Worm (Caenorhabditis elegans) whole organism, L4 larva: ENCODE results near the gene C50B6.9.
A peak's percentile ranks its signal among the peaks of the same experiment; 100 is the strongest.

ENCODE experiments used
- F37D6.2 ChIP-seq: sonication (generic microtip); optimal IDR thresholded peaks from 2 replicates; lab custom pipeline; 2016; ENCODE audit warnings: mild to moderate bottlenecking, missing genetic modification characterization, missing compliant biosample characterization
- Y75B8A.6 ChIP-seq: fragments of 200-800 bp; sonication (Bioruptor generic); IDR thresholded peaks from 2 replicates; pipeline ENCODE4 v1.3.6; 2022; ENCODE audit warnings: missing genetic modification reagents, missing genetic modification characterization, missing compliant biosample characterization
- ZK337.2 ChIP-seq: fragments of 200-800 bp; sonication (Bioruptor generic); IDR thresholded peaks from 2 replicates; pipeline ENCODE4 v1.3.6; 2022; ENCODE audit warnings: missing genetic modification reagents, missing genetic modification characterization, missing compliant biosample characterization
- ZK546.5 ChIP-seq, 2 experiments: sonication (generic microtip); optimal IDR thresholded peaks; 2 replicates each; lab custom pipeline; 2017; ENCODE audit warnings: missing biosample characterization in 2 of 2, missing genetic modification characterization in 2 of 2
- aha-1 ChIP-seq: fragments of 150-350 bp; peaks from one replicate; lab custom pipeline; 2014; ENCODE audit warnings: missing biosample characterization, missing genetic modification characterization
- aly-2 ChIP-seq: sonication (generic microtip); optimal IDR thresholded peaks from 2 replicates; lab custom pipeline; 2018; ENCODE audit warnings: missing biosample characterization, missing genetic modification characterization
- arid-1 ChIP-seq: fragments of 200-800 bp; sonication (Bioruptor generic); conservative IDR thresholded peaks from 2 replicates; pipeline ENCODE4 v1.3.6; 2022; ENCODE audit warnings: missing genetic modification reagents, missing genetic modification characterization, missing compliant biosample characterization
- ceh-44 ChIP-seq: fragments of 200-800 bp; sonication (Bioruptor generic); IDR thresholded peaks from 2 replicates; pipeline ENCODE4 v1.3.6; 2022; ENCODE audit warnings: missing genetic modification reagents, missing genetic modification characterization, missing compliant biosample characterization
- daf-16 ChIP-seq, 3 experiments: sonication (generic microtip); optimal IDR thresholded peaks; 2 replicates each; lab custom pipeline; 2016 to 2017; ENCODE audit warnings: missing genetic modification characterization in 3 of 3, missing genetic modification reagents in 3 of 3, mild to moderate bottlenecking in 2 of 3, missing compliant biosample characterization in 2 of 3, missing biosample characterization in 1 of 3, moderate library complexity in 1 of 3
- dmd-6 ChIP-seq: fragments of 200-800 bp; sonication (Bioruptor generic); IDR thresholded peaks from 2 replicates; pipeline ENCODE4 v1.3.6; 2022; ENCODE audit warnings: missing genetic modification reagents, missing genetic modification characterization, missing compliant biosample characterization
- dmd-8 ChIP-seq: fragments of 200-800 bp; sonication (Bioruptor generic); IDR thresholded peaks from 2 replicates; pipeline ENCODE4 v1.3.6; 2022; ENCODE audit warnings: missing genetic modification characterization, missing compliant biosample characterization
- dve-1 ChIP-seq: sonication (generic microtip); optimal IDR thresholded peaks from 2 replicates; lab custom pipeline; 2017; ENCODE audit warnings: antibody characterized with exemption, mild to moderate bottlenecking, missing genetic modification characterization, missing compliant biosample characterization; ENCODE audit not compliant: insufficient read depth
- gei-8 ChIP-seq: fragments of 200-800 bp; sonication (Bioruptor generic); optimal IDR thresholded peaks from 2 replicates; lab custom pipeline; 2018; ENCODE audit warnings: mild to moderate bottlenecking, missing genetic modification characterization, missing compliant biosample characterization
- jun-1 ChIP-seq: fragments of 150-350 bp; optimal IDR thresholded peaks from 2 replicates; lab custom pipeline; 2014; ENCODE audit warnings: missing biosample characterization, missing genetic modification reagents, missing genetic modification characterization
- lin-1 ChIP-seq: fragments of 200-800 bp; sonication (Bioruptor generic); IDR thresholded peaks from 2 replicates; pipeline ENCODE4 v1.3.6; 2022; ENCODE audit warnings: missing genetic modification reagents, missing genetic modification characterization, missing compliant biosample characterization
- lin-13 ChIP-seq: fragments of 150-350 bp; optimal IDR thresholded peaks from 2 replicates; lab custom pipeline; 2014; ENCODE audit warnings: missing biosample characterization, missing genetic modification reagents, missing genetic modification characterization
- lir-3 ChIP-seq: sonication (generic microtip); optimal IDR thresholded peaks from 2 replicates; lab custom pipeline; 2016; ENCODE audit warnings: mild to moderate bottlenecking, missing genetic modification characterization, missing compliant biosample characterization
- madf-5 ChIP-seq, 2 experiments: fragments of 200-800 bp; sonication (Bioruptor generic); IDR thresholded peaks; 2 replicates each; pipeline ENCODE4 v1.3.6; 2022; ENCODE audit warnings: missing compliant biosample characterization in 2 of 2, missing genetic modification characterization in 2 of 2
- mdt-29 ChIP-seq: fragments of 200-800 bp; sonication (Bioruptor generic); IDR thresholded peaks from 2 replicates; pipeline ENCODE4 v1.3.6; 2022; ENCODE audit warnings: missing genetic modification reagents, missing genetic modification characterization, missing compliant biosample characterization
- mep-1 ChIP-seq: fragments of 150-350 bp; sonication (generic microtip); optimal IDR thresholded peaks from 3 replicates; lab custom pipeline; 2014; ENCODE audit warnings: missing biosample characterization, missing genetic modification characterization
- mes-2 ChIP-seq: sonication (generic microtip); optimal IDR thresholded peaks from 2 replicates; lab custom pipeline; 2016; ENCODE audit warnings: missing genotype, mild to moderate bottlenecking, missing genetic modification characterization, missing compliant biosample characterization; ENCODE audit not compliant: poor library complexity, severe bottlenecking
- nhr-11 ChIP-seq: fragments of 150-350 bp; optimal IDR thresholded peaks from 2 replicates; lab custom pipeline; 2014; ENCODE audit warnings: missing biosample characterization, missing genetic modification characterization
- nhr-28 ChIP-seq: fragments of 150-350 bp; optimal IDR thresholded peaks from 2 replicates; lab custom pipeline; 2014; ENCODE audit warnings: missing biosample characterization, missing genetic modification characterization
- nhr-48 ChIP-seq: sonication (generic microtip); optimal IDR thresholded peaks from 2 replicates; lab custom pipeline; 2016; ENCODE audit warnings: mild to moderate bottlenecking, missing genetic modification characterization, missing compliant biosample characterization
- nhr-76 ChIP-seq: fragments of 150-350 bp; optimal IDR thresholded peaks from 2 replicates; lab custom pipeline; 2014; ENCODE audit warnings: missing biosample characterization, missing genetic modification characterization
- php-3 ChIP-seq: fragments of 200-800 bp; sonication (Bioruptor generic); IDR thresholded peaks from 2 replicates; pipeline ENCODE4 v1.3.6; 2022; ENCODE audit warnings: missing genetic modification reagents, missing genetic modification characterization, missing compliant biosample characterization
- pqm-1 ChIP-seq: sonication (generic microtip); optimal IDR thresholded peaks from 2 replicates; lab custom pipeline; 2017; ENCODE audit warnings: missing biosample characterization, missing genetic modification characterization
- set-16 ChIP-seq: fragments of 200-800 bp; sonication (Bioruptor generic); IDR thresholded peaks from 2 replicates; pipeline ENCODE4 v1.3.6; 2022; ENCODE audit warnings: missing genetic modification reagents, missing genetic modification characterization, missing compliant biosample characterization
- unc-62 ChIP-seq, 3 experiments: fragments of 150-350 bp in 1 of 3; sonication (generic microtip); optimal IDR thresholded peaks in 2 of 3; peaks in 1 of 3; 1 replicate in 1 of 3; 2 replicates in 2 of 3; lab custom pipeline; 2014 to 2017; ENCODE audit warnings: missing biosample characterization in 3 of 3, missing genetic modification characterization in 3 of 3, missing genetic modification reagents in 3 of 3, missing genotype in 1 of 3
- vab-7 ChIP-seq: fragments of 200-800 bp; sonication (Bioruptor generic); IDR thresholded peaks from 2 replicates; pipeline ENCODE4 v1.3.6; 2022; ENCODE audit warnings: missing genetic modification reagents, missing genetic modification characterization, missing compliant biosample characterization

The C50B6.9 gene

DNA sequence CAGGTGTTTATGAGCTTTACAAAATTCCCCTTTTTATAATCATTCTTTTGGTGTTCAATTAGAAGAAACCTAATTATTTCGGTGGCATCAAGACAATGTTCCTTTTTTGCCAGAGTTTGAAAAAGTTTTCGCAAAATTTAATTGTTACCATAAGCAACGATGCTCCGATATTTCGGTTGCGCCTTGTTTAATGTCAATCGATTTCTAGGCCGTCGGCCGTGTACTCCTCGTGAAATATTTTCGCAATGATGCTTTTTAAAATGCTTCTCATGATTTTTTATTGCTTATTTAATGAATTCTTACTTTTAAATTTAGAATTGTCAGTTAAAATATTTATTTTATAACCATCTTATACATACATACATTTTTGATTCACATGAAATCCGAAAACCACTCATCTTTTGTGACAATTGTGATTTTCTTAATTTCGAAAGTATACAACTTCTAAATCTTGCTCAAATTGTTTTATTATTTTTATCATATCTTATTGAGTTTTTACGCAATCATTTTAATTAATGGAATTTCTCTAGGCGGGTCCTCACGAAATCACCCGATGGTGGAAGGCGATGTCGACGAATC is 23.0 kb upstream of the C50B6.9 start, which contains the start of gene C50B6.3 (continued):
- peak; percentile 18 for TF ChIP-seq F37D6.2 (tag; lab: Kevin White, UChicago)

DNA sequence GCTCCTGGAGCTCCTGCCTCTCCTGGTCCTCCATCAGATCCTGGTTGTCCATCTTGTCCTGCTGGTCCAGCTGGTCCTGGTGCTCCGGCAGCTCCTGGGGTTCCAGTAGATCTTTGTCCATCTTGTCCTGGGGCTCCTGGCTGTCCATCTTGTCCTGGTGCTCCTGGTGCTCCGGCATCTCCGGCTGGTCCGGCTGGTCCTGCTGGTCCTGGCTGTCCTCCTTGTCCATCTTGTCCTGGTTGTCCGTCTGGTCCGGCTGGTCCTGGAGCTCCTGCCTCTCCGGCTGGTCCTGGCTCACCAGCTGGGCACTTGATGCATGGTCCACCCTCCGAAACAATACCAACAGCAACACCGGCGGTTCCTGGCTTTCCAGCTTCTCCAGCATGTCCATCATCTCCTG is 18.9 kb upstream of the C50B6.9 start:
- peak; percentile 98 for TF ChIP-seq set-16
- 0 out of 4 replicates have a peak, but pooled peaks of 1 of the 2 experiments have one; percentile 7 for TF ChIP-seq madf-5 (GFP tag; IDR thresholded peaks at IDR 0.05; lab: Robert Waterston, UW)
- TF ChIP-seq dmd-8 = 0 out of 2 replicates have a peak, but pooled peaks have one; percentile 10

DNA sequence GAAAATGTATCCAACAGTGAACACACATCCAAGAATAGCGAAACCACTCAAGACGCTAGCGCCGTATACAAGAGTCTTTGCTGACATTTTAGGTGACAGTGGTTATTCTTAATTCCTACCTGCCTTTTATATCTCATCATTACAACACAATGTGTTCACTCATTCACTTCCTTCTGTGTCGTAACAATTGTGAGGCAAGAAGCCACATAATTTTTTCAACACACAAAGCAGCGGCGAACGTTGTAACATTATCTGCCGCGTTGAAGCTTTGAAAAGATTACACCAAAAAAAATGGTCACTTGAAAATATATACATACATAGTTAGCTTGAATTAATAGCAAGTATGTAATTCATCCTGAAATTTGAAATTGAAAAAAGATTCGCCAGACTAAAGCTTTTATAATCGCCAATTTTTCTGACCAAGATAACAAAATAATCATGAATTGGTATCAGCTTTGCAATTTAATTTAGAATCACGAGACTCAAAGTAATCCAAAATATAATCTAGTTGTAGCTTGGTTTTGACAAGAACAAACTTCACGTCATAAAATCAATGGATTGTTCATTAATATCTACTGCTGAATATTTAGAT is 18.2 kb upstream of the C50B6.9 start, which contains the start of the genes col-161 and srh-18:
Gene col-161, minus strand, starts transcription at position 101 of the 592 bp plus-strand sequence.
Gene srh-18, plus strand, starts transcription at position 542 of the 592 bp plus-strand sequence.
- TF ChIP-seq nhr-11 (tag; lab: Kevin White, UChicago) (no peak), mes-2 (no peak), aha-1 (tag; lab: Kevin White, UChicago) (peak; percentile 33), mdt-29 (no peak)

DNA sequence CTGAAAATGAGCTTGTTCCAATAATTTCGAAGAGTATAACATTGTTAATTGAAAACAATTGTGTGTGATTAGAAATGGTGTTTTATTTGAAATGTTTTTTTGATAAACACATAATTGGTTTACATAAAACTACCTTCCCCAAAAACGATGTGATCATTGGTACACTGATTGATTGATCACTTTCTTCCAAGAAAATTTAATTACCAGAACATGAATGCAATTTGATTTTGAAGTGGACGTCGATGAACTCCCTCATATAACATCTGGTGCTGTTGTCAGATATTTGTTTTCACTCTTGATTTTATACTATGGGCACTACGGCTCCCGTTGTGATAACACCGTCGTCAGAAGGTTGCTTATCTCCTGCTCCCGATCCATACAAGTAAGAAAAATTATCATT is 15.5 kb upstream of the C50B6.9 start, which contains the start of gene srh-15:
Gene srh-15, plus strand, starts transcription at position 301 of the 400 bp plus-strand sequence.
- no peak for TF ChIP-seq lir-3 (tag; lab: Kevin White, UChicago)
- TF ChIP-seq unc-62 (GFP tag; optimal IDR thresholded peaks at IDR 0.05 in 1 of 2; lab: Kevin White, UChicago) = peak in 1 of 2 experiments; percentile 73
- TF ChIP-seq unc-62 (tag; optimal IDR thresholded peaks at IDR 0.05; lab: Kevin White, UChicago) = no peak
- TF ChIP-seq, all 104 proteins: peak for 1

DNA sequence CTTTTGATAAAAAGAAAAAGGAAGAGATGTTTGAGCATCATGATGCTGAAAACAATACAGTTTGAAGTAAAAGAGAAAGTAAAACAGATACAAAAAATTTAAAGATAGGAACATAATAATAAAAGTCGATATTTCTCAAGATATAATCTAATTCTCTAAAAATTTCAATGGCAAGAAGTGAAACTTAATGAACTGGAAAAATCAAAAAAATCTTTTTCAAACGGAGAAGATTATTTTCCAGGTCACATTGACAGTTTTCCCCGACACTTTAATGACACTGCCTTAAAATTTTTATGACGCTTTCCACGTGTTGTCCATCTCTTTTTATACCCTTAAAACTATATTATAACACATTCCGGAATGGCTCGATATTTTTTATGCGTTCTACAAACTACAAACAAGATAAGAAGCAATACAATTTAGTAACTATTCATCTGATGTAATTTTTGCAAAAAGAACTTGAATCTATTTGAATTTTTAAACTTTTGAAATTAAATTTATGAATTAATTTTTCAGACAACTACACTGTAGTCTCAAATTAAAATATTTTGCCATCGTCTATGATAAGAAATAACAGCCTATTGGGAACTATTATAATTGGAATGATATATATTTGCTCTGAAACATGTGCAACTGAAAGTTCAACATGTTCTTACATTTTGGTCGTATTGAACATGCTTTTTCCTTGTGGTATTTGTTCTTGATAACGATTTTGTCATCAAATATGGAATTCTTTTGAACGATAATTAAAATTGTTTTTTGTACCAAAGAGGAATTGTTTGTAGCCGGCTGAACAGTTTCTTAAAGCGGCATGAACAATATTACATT is 11.0 kb upstream of the C50B6.9 start, which contains the start of gene C50B6.7:
Gene C50B6.7, minus strand, starts transcription at position 51 of the 828 bp plus-strand sequence.
- TF ChIP-seq nhr-48 (tag; lab: Kevin White, UChicago) (peak; percentile 9), nhr-28 (tag; lab: Kevin White, UChicago) (peak; percentile 2), Y75B8A.6 (GFP tag; lab: Robert Waterston, UW) (no peak), aha-1 (tag; lab: Kevin White, UChicago) (peak; percentile 56), dve-1 (tag; lab: Kevin White, UChicago) (peak; percentile 11), vab-7 (GFP tag; lab: Robert Waterston, UW) (no peak), pqm-1 (tag; lab: Kevin White, UChicago) (peak; percentile 22), ZK546.5 (tag; optimal IDR thresholded peaks at IDR 0.05; lab: Kevin White, UChicago) (no peak), mdt-29 (no peak), daf-16 (GFP tag; optimal IDR thresholded peaks at IDR 0.05; lab: Kevin White, UChicago) (no peak), daf-16 (tag; optimal IDR thresholded peaks at IDR 0.05; lab: Kevin White, UChicago) (peak; percentile 52), dmd-6 (peak; percentile 48), unc-62 (GFP tag; optimal IDR thresholded peaks at IDR 0.05 in 1 of 2; lab: Kevin White, UChicago) (peak in 1 of 2 experiments; percentile 3), unc-62 (tag; optimal IDR thresholded peaks at IDR 0.05; lab: Kevin White, UChicago) (no peak), php-3 (GFP tag; lab: Robert Waterston, UW) (peak; percentile 90)

DNA sequence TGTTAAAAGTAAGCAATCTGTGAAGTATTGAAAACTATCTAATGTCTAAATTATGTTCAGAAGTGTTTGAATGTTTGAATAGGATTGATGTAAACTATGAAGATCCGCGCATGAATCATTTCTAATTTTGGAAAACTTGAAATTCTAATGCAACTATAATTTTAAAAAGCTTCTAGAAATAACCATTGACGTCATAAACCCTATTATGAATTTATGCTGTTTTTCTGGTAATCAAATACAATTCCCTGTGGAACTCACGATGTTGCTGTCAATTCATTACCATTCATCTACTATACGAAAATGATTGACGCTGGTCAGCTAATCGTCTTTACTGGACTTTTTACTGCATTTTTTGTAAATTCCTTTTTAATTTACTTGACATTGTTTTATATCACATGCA is 8.7 kb upstream of the C50B6.9 start, which contains the start of gene str-37:
Gene str-37, plus strand, starts transcription at position 301 of the 400 bp plus-strand sequence.
- TF ChIP-seq unc-62 (GFP tag; optimal IDR thresholded peaks at IDR 0.05 in 1 of 2; lab: Kevin White, UChicago) (no peak), unc-62 (tag; optimal IDR thresholded peaks at IDR 0.05; lab: Kevin White, UChicago) (no peak), lir-3 (tag; lab: Kevin White, UChicago) (no peak), jun-1 (tag; lab: Kevin White, UChicago) (no peak), aly-2 (tag; lab: Kevin White, UChicago) (no peak), arid-1 (GFP tag; lab: Robert Waterston, UW) (no peak), ZK337.2 (GFP tag; lab: Robert Waterston, UW) (no peak), mep-1 (tag; lab: Kevin White, UChicago) (no peak), gei-8 (no peak), nhr-76 (no peak), ceh-44 (GFP tag; lab: Robert Waterston, UW) (no peak), daf-16 (GFP tag; optimal IDR thresholded peaks at IDR 0.05; lab: Kevin White, UChicago) (no peak), daf-16 (tag; optimal IDR thresholded peaks at IDR 0.05; lab: Kevin White, UChicago) (no peak), lin-13 (GFP tag; lab: Kevin White, UChicago) (no peak), lin-1 (GFP tag; lab: Robert Waterston, UW) (no peak)
- TF ChIP-seq, all 104 proteins: peak for 0
